Worm (Caenorhabditis elegans): Measurements from ENCODE around the gene F37B4.10.

DNA sequence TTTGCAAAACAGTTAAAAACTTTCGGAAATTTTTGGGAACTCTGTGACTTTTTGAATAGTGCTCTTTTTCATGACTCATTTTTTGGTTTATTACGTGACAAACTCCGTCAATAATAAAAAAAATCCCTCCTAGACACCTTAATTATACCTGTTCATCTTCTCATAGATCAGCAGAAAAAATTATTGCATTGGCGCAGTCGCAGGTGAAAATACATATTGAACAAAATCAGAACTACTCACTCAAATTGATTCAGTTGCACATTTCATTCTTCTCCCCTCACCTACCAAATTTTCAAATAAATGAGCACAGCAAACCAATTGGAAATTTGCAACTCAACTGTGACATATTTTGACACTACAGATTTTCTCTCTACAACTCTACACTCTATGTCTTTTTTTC lies 15.6 kb upstream of the F37B4.10 start, which contains the start of gene srh-127:
- TF ChIP-seq pax-1 (tag; optimal IDR thresholded peaks at IDR 0.05), result no peak
- no peak for TF ChIP-seq ceh-18 (tag; optimal IDR thresholded peaks at IDR 0.05)
- TF ChIP-seq ztf-16 (tag; optimal IDR thresholded peaks at IDR 0.05), result no peak
- TF ChIP-seq hlh-13 (GFP tag; optimal IDR thresholded peaks at IDR 0.05), result no peak
- TF ChIP-seq nhr-11 (tag; optimal IDR thresholded peaks at IDR 0.05), result no peak
- TF ChIP-seq ets-4 (tag; optimal IDR thresholded peaks at IDR 0.05), result no peak
- TF ChIP-seq C38D4.7 (GFP tag; optimal IDR thresholded peaks at IDR 0.05), result no peak
- no peak for TF ChIP-seq tbx-2 (tag; optimal IDR thresholded peaks at IDR 0.05)
- no peak for TF ChIP-seq pqm-1 (tag; optimal IDR thresholded peaks at IDR 0.05)
- TF ChIP-seq ceh-14 (tag; optimal IDR thresholded peaks at IDR 0.05), result no peak
- no peak for TF ChIP-seq eyg-1 (tag; optimal IDR thresholded peaks at IDR 0.05)
- TF ChIP-seq pha-4 (tag; optimal IDR thresholded peaks at IDR 0.05), result no peak

All from whole organism, late embryonic.